Fruit fly (Drosophila melanogaster) S2 (cell line): ENCODE results near the gene CG2680.
A peak's percentile ranks its signal among the peaks of the same experiment; 100 is the strongest.

Experiments used
- CG8478 ChIP-seq: fragments of >200 bp; optimal IDR thresholded peaks from 2 replicates; lab custom pipeline; 2018
- CTCF ChIP-seq, 2 experiments: fragments of >200 bp; optimal IDR thresholded peaks; 2 replicates each; lab custom pipeline; 2018

- TF ChIP-seq CG8478 (lab: Kevin White, UChicago) (no peak), CTCF (optimal IDR thresholded peaks at IDR 0.05; lab: Kevin White, UChicago) (peak; percentile 85 to 88)
Observed at dm6 chrX:2659430-2660075, 47.7 kb downstream of the CG2680 start.
